Worm (Caenorhabditis elegans): Measurements from ENCODE around the gene str-187.

str-187 gene

DNA sequence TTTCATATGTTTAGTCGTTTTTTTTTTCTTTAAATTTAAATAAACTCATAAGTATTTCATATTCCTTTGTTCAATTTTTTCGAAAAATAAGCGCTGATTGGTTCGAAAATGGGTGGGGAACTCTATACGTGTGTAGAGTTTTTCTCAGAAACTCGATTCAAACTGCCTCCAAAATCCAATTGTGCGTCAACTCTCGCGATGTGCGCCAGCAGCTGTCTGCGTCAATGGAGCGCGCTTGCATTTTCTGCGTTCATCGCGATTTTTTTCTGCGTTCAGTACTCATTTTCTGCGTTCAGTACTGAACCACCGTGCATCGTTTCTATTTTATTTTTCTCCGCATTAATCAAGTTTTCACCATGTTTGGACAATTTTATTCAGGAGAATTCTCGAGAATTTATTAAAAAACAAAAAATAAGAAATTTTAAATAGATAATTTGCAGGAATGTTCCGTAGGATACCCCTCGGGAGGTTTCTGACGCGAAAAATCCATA is 15.6 kb upstream of the str-187 start, which contains the start of gene eelo-2 (continued):
- TF ChIP-seq sea-2 (GFP tag; optimal IDR thresholded peaks at IDR 0.05) (no peak), ama-1 (optimal IDR thresholded peaks at IDR 0.05) (peak; percentile 88), ZK546.5 (tag; optimal IDR thresholded peaks at IDR 0.05) (peak; percentile 59), aly-2 (tag; optimal IDR thresholded peaks at IDR 0.05) (peak; percentile 75), R02D3.7 (tag; optimal IDR thresholded peaks at IDR 0.05) (peak; percentile 93), nhr-12 (tag; optimal IDR thresholded peaks at IDR 0.05) (no peak), ceh-9 (tag; optimal IDR thresholded peaks at IDR 0.05) (no peak), nhr-23 (tag; optimal IDR thresholded peaks at IDR 0.05) (peak; percentile 99), ztf-11 (tag; optimal IDR thresholded peaks at IDR 0.05) (no peak), nhr-43 (tag; optimal IDR thresholded peaks at IDR 0.05; ENCODE audit: poor library complexity, severe bottlenecking) (peak; percentile 98), elt-3 (tag; optimal IDR thresholded peaks at IDR 0.05) (peak in 1 of 3 experiments; percentile 73)

DNA sequence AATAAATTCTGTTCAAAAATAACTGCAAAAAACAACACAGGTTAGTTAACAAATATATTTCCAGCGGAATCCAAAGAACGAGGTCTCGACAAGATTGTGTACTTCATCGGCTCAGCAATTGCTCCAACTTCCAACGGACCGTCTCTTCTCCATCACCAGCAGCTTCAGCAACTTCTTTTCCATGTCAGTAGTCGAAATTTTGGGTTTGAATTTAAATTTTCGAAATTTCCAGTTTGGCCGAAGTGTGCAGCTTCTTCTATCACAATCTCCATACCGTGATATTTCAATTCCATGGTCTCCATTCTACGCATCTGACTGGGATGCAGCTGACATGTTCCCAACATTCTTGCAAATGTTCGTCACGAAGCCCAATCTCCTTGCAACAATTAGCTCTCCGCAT is 11.9 kb upstream of the str-187 start:
- TF ChIP-seq lin-39 (tag; optimal IDR thresholded peaks at IDR 0.05) (no peak), nhr-67 (tag; optimal IDR thresholded peaks at IDR 0.05) (no peak), ZK546.5 (tag; optimal IDR thresholded peaks at IDR 0.05) (no peak), lin-15B (tag; optimal IDR thresholded peaks at IDR 0.05) (no peak), tbx-2 (tag; optimal IDR thresholded peaks at IDR 0.05) (no peak), elt-2 (tag; optimal IDR thresholded peaks at IDR 0.05) (no peak), ceh-82 (tag; optimal IDR thresholded peaks at IDR 0.05) (no peak), fkh-10 (GFP tag; optimal IDR thresholded peaks at IDR 0.05) (no peak), eor-1 (tag; optimal IDR thresholded peaks at IDR 0.05) (no peak), egl-27 (tag; optimal IDR thresholded peaks at IDR 0.05) (no peak), zag-1 (tag; optimal IDR thresholded peaks at IDR 0.05) (no peak), nhr-76 (tag; optimal IDR thresholded peaks at IDR 0.05) (no peak), nhr-11 (tag; optimal IDR thresholded peaks at IDR 0.05) (no peak), nhr-43 (tag; optimal IDR thresholded peaks at IDR 0.05; ENCODE audit: poor library complexity, severe bottlenecking) (no peak), egl-5 (tag; optimal IDR thresholded peaks at IDR 0.05) (no peak), elt-3 (tag; optimal IDR thresholded peaks at IDR 0.05) (no peak), hmg-11 (tag; optimal IDR thresholded peaks at IDR 0.05) (no peak), daf-12 (tag; optimal IDR thresholded peaks at IDR 0.05) (no peak), fos-1 (tag; optimal IDR thresholded peaks at IDR 0.05) (no peak), jun-1 (tag; optimal IDR thresholded peaks at IDR 0.05) (no peak)

ce11 chrIV:17255001-17255400 is 10.4 kb upstream of the str-187 start, which contains the start of gene gtf-2E1:
Gene gtf-2E1 (plus strand): TSS chrIV:17255301.
- TF ChIP-seq unc-62 (GFP tag; optimal IDR thresholded peaks at IDR 0.05) (no peak), ztf-11 (tag; optimal IDR thresholded peaks at IDR 0.05) (no peak), egl-27 (tag; optimal IDR thresholded peaks at IDR 0.05) (no peak), fos-1 (tag; optimal IDR thresholded peaks at IDR 0.05) (no peak), lin-39 (tag; optimal IDR thresholded peaks at IDR 0.05) (no peak), eor-1 (tag; optimal IDR thresholded peaks at IDR 0.05) (no peak)

ce11 chrIV:17258824-17259223 is 6.6 kb upstream of the str-187 start:
- no peak for TF ChIP-seq daf-12 (tag; optimal IDR thresholded peaks at IDR 0.05)
- TF ChIP-seq ceh-82 (tag; optimal IDR thresholded peaks at IDR 0.05), result no peak
- TF ChIP-seq egl-5 (tag; optimal IDR thresholded peaks at IDR 0.05), result no peak
- no peak for TF ChIP-seq ztf-11 (tag; optimal IDR thresholded peaks at IDR 0.05)
- TF ChIP-seq unc-62 (GFP tag; optimal IDR thresholded peaks at IDR 0.05), result no peak
- TF ChIP-seq nhr-12 (tag; optimal IDR thresholded peaks at IDR 0.05), result no peak
- no peak for TF ChIP-seq elt-2 (tag; optimal IDR thresholded peaks at IDR 0.05)
- TF ChIP-seq hmg-11 (tag; optimal IDR thresholded peaks at IDR 0.05), result no peak
- TF ChIP-seq tbx-2 (tag; optimal IDR thresholded peaks at IDR 0.05), result no peak
- no peak for TF ChIP-seq R02D3.7 (tag; optimal IDR thresholded peaks at IDR 0.05)
- no peak for TF ChIP-seq ceh-16 (tag; optimal IDR thresholded peaks at IDR 0.05)

ce11 chrIV:17259310-17259709 is 6.1 kb upstream of the str-187 start, which contains the start of gene phyh-1:
Gene phyh-1 (minus strand): TSS chrIV:17259410.
- no peak for TF ChIP-seq daf-12 (tag; optimal IDR thresholded peaks at IDR 0.05)
- no peak for TF ChIP-seq egl-5 (tag; optimal IDR thresholded peaks at IDR 0.05)
- no peak for TF ChIP-seq pqm-1 (tag; optimal IDR thresholded peaks at IDR 0.05)
- no peak for TF ChIP-seq nhr-76 (tag; optimal IDR thresholded peaks at IDR 0.05)
- TF ChIP-seq lin-15B (tag; optimal IDR thresholded peaks at IDR 0.05), result no peak
- TF ChIP-seq lin-39 (tag; optimal IDR thresholded peaks at IDR 0.05), result no peak
- no peak for TF ChIP-seq lsy-12 (tag; optimal IDR thresholded peaks at IDR 0.05)
- no peak for TF ChIP-seq nhr-237 (tag; optimal IDR thresholded peaks at IDR 0.05)
- TF ChIP-seq hmg-11 (tag; optimal IDR thresholded peaks at IDR 0.05), result no peak
- TF ChIP-seq nhr-12 (tag; optimal IDR thresholded peaks at IDR 0.05), result no peak
- no peak for TF ChIP-seq fkh-2 (tag; optimal IDR thresholded peaks at IDR 0.05)

All from whole organism, L3 larva.